Worm (Caenorhabditis elegans): ENCODE data around the gene Y22D7AL.10.

Y22D7AL.10 gene

DNA sequence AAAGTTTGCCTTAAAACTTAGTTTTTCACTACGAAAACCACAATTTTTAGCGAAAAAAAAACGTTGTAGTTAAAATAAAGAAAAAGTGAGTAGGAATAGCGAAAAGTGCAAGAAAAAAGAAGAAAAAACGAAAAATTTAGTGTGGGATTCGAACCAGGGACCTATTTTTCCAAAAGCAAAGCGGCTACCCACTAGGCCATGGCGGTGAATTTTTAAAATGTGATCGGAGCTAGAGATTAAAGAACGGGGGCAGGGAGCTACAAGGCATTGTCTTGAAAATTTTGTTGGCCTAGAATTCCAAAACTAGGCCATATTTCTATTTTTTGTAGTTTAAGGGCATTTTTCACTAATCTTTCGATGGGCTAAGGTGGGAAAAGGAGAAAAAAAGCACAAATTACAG, 15.0 kb downstream of the Y22D7AL.10 start:
- TF ChIP-seq ets-7 (tag; optimal IDR thresholded peaks at IDR 0.05) (no peak), hmg-4 (GFP tag; optimal IDR thresholded peaks at IDR 0.05) (no peak), flt-1 (GFP tag; IDR thresholded peaks at IDR 0.05) (no peak), hmbx-1 (tag; optimal IDR thresholded peaks at IDR 0.05) (no peak), hnd-1 (tag; optimal IDR thresholded peaks at IDR 0.05) (no peak), sea-1 (GFP tag; conservative IDR thresholded peaks at IDR 0.05) (0 out of 2 replicates have a peak, but pooled peaks have one; percentile 16), pes-1 (GFP tag; IDR thresholded peaks at IDR 0.05) (0 out of 2 replicates have a peak, but pooled peaks have one; percentile 32), aly-1 (tag; optimal IDR thresholded peaks at IDR 0.05) (no peak), tra-4 (tag; optimal IDR thresholded peaks at IDR 0.05) (no peak), scrt-1 (GFP tag; IDR thresholded peaks at IDR 0.05) (no peak), tbx-11 (GFP tag; IDR thresholded peaks at IDR 0.05) (no peak), ceh-13 (GFP tag; optimal IDR thresholded peaks at IDR 0.05) (no peak), ceh-36 (tag; optimal IDR thresholded peaks at IDR 0.05) (no peak), tbx-37 (GFP tag; conservative IDR thresholded peaks at IDR 0.05) (no peak)

ce11 chrIII:1602682-1603081, 16.0 kb downstream of the Y22D7AL.10 start:
- TF ChIP-seq hmg-4 (GFP tag; optimal IDR thresholded peaks at IDR 0.05) (no peak), ceh-36 (tag; optimal IDR thresholded peaks at IDR 0.05) (no peak), hnd-1 (tag; optimal IDR thresholded peaks at IDR 0.05) (no peak), F13C5.2 (tag; optimal IDR thresholded peaks at IDR 0.05) (no peak), flt-1 (GFP tag; IDR thresholded peaks at IDR 0.05) (no peak), ama-1 (optimal IDR thresholded peaks at IDR 0.05) (no peak), hmbx-1 (tag; optimal IDR thresholded peaks at IDR 0.05) (no peak), B0310.2 (tag; optimal IDR thresholded peaks at IDR 0.05) (no peak), pes-1 (GFP tag; IDR thresholded peaks at IDR 0.05) (no peak), tra-4 (tag; optimal IDR thresholded peaks at IDR 0.05) (no peak), aly-1 (tag; optimal IDR thresholded peaks at IDR 0.05) (no peak), tbx-37 (GFP tag; conservative IDR thresholded peaks at IDR 0.05) (no peak), scrt-1 (GFP tag; IDR thresholded peaks at IDR 0.05) (no peak), tbx-11 (GFP tag; IDR thresholded peaks at IDR 0.05) (no peak), ets-7 (tag; optimal IDR thresholded peaks at IDR 0.05) (no peak), sea-1 (GFP tag; conservative IDR thresholded peaks at IDR 0.05) (no peak)

- TF ChIP-seq scrt-1 (GFP tag; IDR thresholded peaks at IDR 0.05), result peak; percentile 71
- no peak for TF ChIP-seq ama-1 (optimal IDR thresholded peaks at IDR 0.05)
- no peak for TF ChIP-seq hmbx-1 (tag; optimal IDR thresholded peaks at IDR 0.05)
- peak; percentile 57 for TF ChIP-seq hmg-4 (GFP tag; optimal IDR thresholded peaks at IDR 0.05)
- peak; percentile 78 for TF ChIP-seq ceh-36 (tag; optimal IDR thresholded peaks at IDR 0.05)
- peak; percentile 85 for TF ChIP-seq sea-1 (GFP tag; conservative IDR thresholded peaks at IDR 0.05)
- peak; percentile 81 for TF ChIP-seq tbx-11 (GFP tag; IDR thresholded peaks at IDR 0.05)
- no peak for TF ChIP-seq tra-4 (tag; optimal IDR thresholded peaks at IDR 0.05)
- TF ChIP-seq ets-7 (tag; optimal IDR thresholded peaks at IDR 0.05), result no peak
- peak; percentile 51 for TF ChIP-seq B0310.2 (tag; optimal IDR thresholded peaks at IDR 0.05)
- peak; percentile 44 for TF ChIP-seq aly-1 (tag; optimal IDR thresholded peaks at IDR 0.05)
- peak; percentile 82 for TF ChIP-seq pes-1 (GFP tag; IDR thresholded peaks at IDR 0.05)
- TF ChIP-seq F13C5.2 (tag; optimal IDR thresholded peaks at IDR 0.05), result peak; percentile 31
- peak; percentile 49 for TF ChIP-seq hnd-1 (tag; optimal IDR thresholded peaks at IDR 0.05)
- TF ChIP-seq tbx-37 (GFP tag; conservative IDR thresholded peaks at IDR 0.05), result peak; percentile 75
- peak; percentile 72 for TF ChIP-seq flt-1 (GFP tag; IDR thresholded peaks at IDR 0.05)
- TF ChIP-seq ceh-13 (GFP tag; optimal IDR thresholded peaks at IDR 0.05), result no peak
Measured at ce11 chrIII:1601464-1602169, 17.1 kb downstream of the Y22D7AL.10 start.

DNA sequence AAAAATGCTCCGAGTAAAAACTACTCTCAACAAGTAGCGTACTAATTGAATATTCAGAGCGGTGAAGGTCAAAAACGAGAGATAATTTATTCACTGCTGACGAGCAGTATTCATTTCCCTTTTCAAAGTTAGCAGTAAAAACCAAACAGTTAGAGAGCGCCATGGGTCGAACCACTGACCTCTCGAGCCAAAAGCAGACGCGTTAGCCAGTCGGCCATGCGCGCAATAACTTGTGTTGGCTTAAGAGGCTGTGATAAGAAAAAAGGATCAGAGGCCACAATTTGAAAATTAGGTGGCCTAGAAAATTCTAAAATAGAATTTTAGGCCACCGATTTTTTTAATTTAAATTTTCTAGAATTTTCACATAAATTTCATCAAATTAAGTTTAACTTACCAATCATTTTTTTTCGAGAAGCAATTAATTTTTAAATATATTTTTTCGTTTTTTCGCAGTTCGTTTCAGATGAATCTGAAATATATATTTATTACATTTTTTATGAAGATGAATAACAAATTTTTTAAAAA, 18.0 kb downstream of the Y22D7AL.10 start, which contains the start of gene sms-3:
sms-3 (minus strand) TSS at position 475 of the 525 bp plus-strand sequence.
- TF ChIP-seq flt-1 (GFP tag; IDR thresholded peaks at IDR 0.05) (peak; percentile 48; the same call in 1 of the 2 replicates), ama-1 (optimal IDR thresholded peaks at IDR 0.05) (no peak), pes-1 (GFP tag; IDR thresholded peaks at IDR 0.05) (peak; percentile 69), hmg-4 (GFP tag; optimal IDR thresholded peaks at IDR 0.05) (no peak), tbx-11 (GFP tag; IDR thresholded peaks at IDR 0.05) (peak; percentile 53; the same call in 1 of the 2 replicates)

DNA sequence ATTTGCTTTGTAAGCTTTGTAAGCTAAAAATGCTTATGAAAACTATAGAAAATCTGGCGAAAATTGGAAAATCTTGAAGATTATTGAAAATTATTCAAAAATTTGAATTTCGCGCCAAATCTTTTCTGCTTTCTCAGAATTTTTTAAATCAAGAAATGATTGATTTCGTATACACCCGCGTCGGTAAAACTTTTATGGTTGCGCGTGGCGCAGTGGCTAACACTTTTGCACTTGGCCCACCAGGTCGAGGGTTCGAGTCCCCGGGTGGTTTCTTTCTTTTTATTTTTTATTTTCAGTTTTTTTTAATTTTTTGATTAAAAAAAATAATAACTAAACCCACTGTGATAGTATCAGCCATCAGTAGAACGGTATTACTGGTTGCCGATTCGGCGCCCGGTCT, 19.8 kb downstream of the Y22D7AL.10 start:
- TF ChIP-seq ama-1 (optimal IDR thresholded peaks at IDR 0.05) (no peak), pes-1 (GFP tag; IDR thresholded peaks at IDR 0.05) (peak; percentile 54; the same call in 1 of the 2 replicates), hmbx-1 (tag; optimal IDR thresholded peaks at IDR 0.05) (no peak)

- TF ChIP-seq scrt-1 (GFP tag; IDR thresholded peaks at IDR 0.05) (0 out of 2 replicates have a peak, but pooled peaks have one; percentile 22), tbx-11 (GFP tag; IDR thresholded peaks at IDR 0.05) (no peak)
Measured at ce11 chrIII:1591681-1592080, 27.0 kb downstream of the Y22D7AL.10 start.

ce11 chrIII:1584216-1584715, 34.5 kb downstream of the Y22D7AL.10 start:
- no peak for TF ChIP-seq pes-1 (GFP tag; IDR thresholded peaks at IDR 0.05)

DNA sequence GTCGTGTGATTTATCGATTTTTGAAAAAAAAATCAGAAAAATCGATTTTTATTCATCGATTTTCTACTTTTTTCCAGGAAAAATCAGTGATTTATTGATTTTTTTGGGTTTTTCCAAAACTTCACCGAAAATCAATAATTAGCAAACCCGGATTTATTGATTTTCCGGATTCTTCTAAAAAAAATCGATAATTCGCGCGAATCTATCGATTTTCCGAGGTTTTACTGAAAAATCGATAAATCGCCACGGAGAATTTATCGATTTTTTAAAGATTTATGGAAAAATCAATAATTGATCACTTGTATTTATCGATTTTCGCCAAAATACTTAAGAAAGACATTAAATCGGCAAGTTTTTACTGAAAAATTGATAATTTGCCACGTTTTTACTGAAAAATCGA, 35.2 kb downstream of the Y22D7AL.10 start:
- TF ChIP-seq ceh-13 (GFP tag; optimal IDR thresholded peaks at IDR 0.05), result no peak
- no peak for TF ChIP-seq flt-1 (GFP tag; IDR thresholded peaks at IDR 0.05)
- no peak for TF ChIP-seq tra-4 (tag; optimal IDR thresholded peaks at IDR 0.05)
- TF ChIP-seq hmg-4 (GFP tag; optimal IDR thresholded peaks at IDR 0.05), result no peak
- TF ChIP-seq tbx-37 (GFP tag; conservative IDR thresholded peaks at IDR 0.05), result no peak
- no peak for TF ChIP-seq B0310.2 (tag; optimal IDR thresholded peaks at IDR 0.05)
- no peak for TF ChIP-seq ceh-36 (tag; optimal IDR thresholded peaks at IDR 0.05)
- TF ChIP-seq F13C5.2 (tag; optimal IDR thresholded peaks at IDR 0.05), result no peak
- no peak for TF ChIP-seq aly-1 (tag; optimal IDR thresholded peaks at IDR 0.05)
- TF ChIP-seq tbx-11 (GFP tag; IDR thresholded peaks at IDR 0.05), result no peak

Data from whole organism, early embryonic.